Worm (Caenorhabditis elegans) whole organism, L4 larva: ENCODE data around the gene srx-46.

Experiments used
- lin-39 ChIP-seq: fragments of 150-350 bp; optimal IDR thresholded peaks from 2 replicates; lab custom pipeline; 2014; ENCODE audit warnings: missing biosample characterization, missing genetic modification reagents, missing genetic modification characterization
- nhr-11 ChIP-seq: fragments of 150-350 bp; optimal IDR thresholded peaks from 2 replicates; lab custom pipeline; 2014; ENCODE audit warnings: missing biosample characterization, missing genetic modification characterization
- unc-39 ChIP-seq: sonication (generic microtip); optimal IDR thresholded peaks from 2 replicates; lab custom pipeline; 2017; ENCODE audit warnings: missing biosample characterization, missing genetic modification characterization

ce11 chrV:9349687-9350086, 3.4 kb upstream of the srx-46 start, which contains the start of gene srx-47:
- TF ChIP-seq lin-39 (tag; lab: Kevin White, UChicago): no peak
- TF ChIP-seq nhr-11 (tag; lab: Kevin White, UChicago): no peak
- no peak for TF ChIP-seq unc-39 (tag; lab: Kevin White, UChicago)
